1 fruit fly cellular context compared by ENCODE assay signal in genomic region chr3L:1647276-1647919, dm6.
A peak's percentile ranks its signal among the peaks of the same experiment; 100 is the strongest.
TF ChIP-seq lines count a peak whose summit lies in the region.

Gene CG17249, minus strand, starts transcription at chr3L:1647464.
Gene Bro, plus strand, starts transcription at chr3L:1647869.

TF ChIP-seq in whole organism, embryonic, 481 proteins besides CTCF, POLR2A, EP300 and RAD21 (continued from another document and continues in another):
- TF ChIP-seq Hr39 (optimal IDR thresholded peaks at IDR 0.05; lab: Kevin White, UChicago): no peak
- no peak for TF ChIP-seq CG11247 (GFP tag; IDR thresholded peaks at IDR 0.05; lab: Robert Waterston, UW)
- TF ChIP-seq Atf-2 (GFP tag; optimal IDR thresholded peaks at IDR 0.05; lab: Kevin White, UChicago): no peak
- no peak for TF ChIP-seq toy (GFP tag; IDR thresholded peaks at IDR 0.05; lab: Robert Waterston, UW)
- TF ChIP-seq stwl (tag; optimal IDR thresholded peaks at IDR 0.05; lab: Kevin White, UChicago): peak; percentile 42
- TF ChIP-seq CG17385 (GFP tag; optimal IDR thresholded peaks at IDR 0.05; lab: Kevin White, UChicago): peak; percentile 38
- no peak for TF ChIP-seq CG1233 (GFP tag; optimal IDR thresholded peaks at IDR 0.05; lab: Kevin White, UChicago)
- TF ChIP-seq H2.0 (GFP tag; IDR thresholded peaks at IDR 0.05; lab: Robert Waterston, UW): no peak
- TF ChIP-seq slou (GFP tag; optimal IDR thresholded peaks at IDR 0.05; lab: Kevin White, UChicago): no peak
- TF ChIP-seq tup (GFP tag; optimal IDR thresholded peaks at IDR 0.05; lab: Kevin White, UChicago): peak; percentile 14
- no peak for TF ChIP-seq ind (GFP tag; optimal IDR thresholded peaks at IDR 0.05; lab: Kevin White, UChicago)
- no peak for TF ChIP-seq ato (GFP tag; IDR thresholded peaks at IDR 0.05; lab: Robert Waterston, UW; ENCODE audit: partially characterized antibody)
- no peak for TF ChIP-seq Fer3 (tag; optimal IDR thresholded peaks at IDR 0.05; lab: Kevin White, UChicago)
- no peak for TF ChIP-seq Optix (GFP tag; IDR thresholded peaks at IDR 0.05; lab: Robert Waterston, UW)
- TF ChIP-seq CG6689 (GFP tag; IDR thresholded peaks at IDR 0.05; lab: Robert Waterston, UW): no peak
- TF ChIP-seq eve (GFP tag; optimal IDR thresholded peaks at IDR 0.05; lab: Kevin White, UChicago): no peak
- no peak for TF ChIP-seq CG8478 (optimal IDR thresholded peaks at IDR 0.05; lab: Kevin White, UChicago)
- TF ChIP-seq lov (optimal IDR thresholded peaks at IDR 0.05; lab: Kevin White, UChicago): no peak
- TF ChIP-seq lov (GFP tag; IDR thresholded peaks at IDR 0.05; lab: Robert Waterston, UW): peak; percentile 61; the same call in 2 of the 3 replicates
- no peak for TF ChIP-seq Sry-β (GFP tag; optimal IDR thresholded peaks at IDR 0.05; lab: Kevin White, UChicago)
- peak; percentile 69 for TF ChIP-seq ken (GFP tag; IDR thresholded peaks at IDR 0.05; lab: Robert Waterston, UW)
- TF ChIP-seq Xbp1 (GFP tag; optimal IDR thresholded peaks at IDR 0.05; lab: Kevin White, UChicago): peak; percentile 68
- no peak for TF ChIP-seq en (GFP tag; optimal IDR thresholded peaks at IDR 0.05; lab: Kevin White, UChicago)
- TF ChIP-seq E2f2 (GFP tag; IDR thresholded peaks at IDR 0.05; lab: Robert Waterston, UW): peak; percentile 97
- TF ChIP-seq nerfin-2 (GFP tag; IDR thresholded peaks at IDR 0.05; lab: Robert Waterston, UW; ENCODE audit: partially characterized antibody): no peak
- no peak for TF ChIP-seq CG43689 (GFP tag; IDR thresholded peaks at IDR 0.05; lab: Robert Waterston, UW)
- no peak for TF ChIP-seq Tbp (GFP tag; optimal IDR thresholded peaks at IDR 0.05; lab: Kevin White, UChicago)
- TF ChIP-seq wdn (GFP tag; IDR thresholded peaks at IDR 0.05; lab: Robert Waterston, UW): no peak
- TF ChIP-seq HHEX (GFP tag; optimal IDR thresholded peaks at IDR 0.05; lab: Kevin White, UChicago): no peak
- no peak for TF ChIP-seq ssp (GFP tag; IDR thresholded peaks at IDR 0.05; lab: Robert Waterston, UW)
- peak; percentile 32 for TF ChIP-seq CoRest (tag; optimal IDR thresholded peaks at IDR 0.05; lab: Kevin White, UChicago)
- no peak for TF ChIP-seq ap (GFP tag; IDR thresholded peaks at IDR 0.05; lab: Robert Waterston, UW)
- no peak for TF ChIP-seq Neu2 (GFP tag; optimal IDR thresholded peaks at IDR 0.05; lab: Kevin White, UChicago; ENCODE audit: borderline replicate concordance)
- TF ChIP-seq pzg (GFP tag; optimal IDR thresholded peaks at IDR 0.05; lab: Kevin White, UChicago): peak; percentile 93
- TF ChIP-seq CG3847 (GFP tag; IDR thresholded peaks at IDR 0.05; lab: Robert Waterston, UW): peak; percentile 93
- no peak for TF ChIP-seq CG7372 (GFP tag; IDR thresholded peaks at IDR 0.05; lab: Robert Waterston, UW)
- TF ChIP-seq emc (GFP tag; optimal IDR thresholded peaks at IDR 0.05; lab: Kevin White, UChicago): no peak
- no peak for TF ChIP-seq ab (GFP tag; optimal IDR thresholded peaks at IDR 0.05; lab: Kevin White, UChicago)
- peak; percentile 85 for TF ChIP-seq CG15514 (GFP tag; optimal IDR thresholded peaks at IDR 0.05; lab: Kevin White, UChicago)
- no peak for TF ChIP-seq oc (tag; optimal IDR thresholded peaks at IDR 0.05; lab: Kevin White, UChicago)
- no peak for TF ChIP-seq CG4707 (GFP tag; optimal IDR thresholded peaks at IDR 0.05; lab: Kevin White, UChicago)
- TF ChIP-seq cad (GFP tag; optimal IDR thresholded peaks at IDR 0.05; lab: Kevin White, UChicago): no peak
- no peak for TF ChIP-seq dimm (GFP tag; IDR thresholded peaks at IDR 0.05; lab: Robert Waterston, UW)
- peak; percentile 53 for TF ChIP-seq CG3838 (GFP tag; optimal IDR thresholded peaks at IDR 0.05; lab: Kevin White, UChicago)
- TF ChIP-seq Oli (tag; optimal IDR thresholded peaks at IDR 0.05; lab: Kevin White, UChicago): no peak
- peak; percentile 43 for TF ChIP-seq CG12155 (GFP tag; optimal IDR thresholded peaks at IDR 0.05; lab: Kevin White, UChicago)
- TF ChIP-seq Chrac-16 (GFP tag; optimal IDR thresholded peaks at IDR 0.05; lab: Kevin White, UChicago): peak; percentile 19
- no peak for TF ChIP-seq CG11695 (GFP tag; IDR thresholded peaks at IDR 0.05; lab: Robert Waterston, UW)
- TF ChIP-seq vnd (GFP tag; IDR thresholded peaks at IDR 0.05; lab: Robert Waterston, UW; ENCODE audit: partially characterized antibody): 0 out of 3 replicates have a peak, but pooled peaks have one; percentile 10
- TF ChIP-seq CG8944 (GFP tag; optimal IDR thresholded peaks at IDR 0.05; lab: Kevin White, UChicago): peak; percentile 9
- no peak for TF ChIP-seq Dek (tag; optimal IDR thresholded peaks at IDR 0.05; lab: Kevin White, UChicago)
- TF ChIP-seq Nf-YB (GFP tag; optimal IDR thresholded peaks at IDR 0.05; lab: Kevin White, UChicago): no peak
- TF ChIP-seq CG6272 (GFP tag; IDR thresholded peaks at IDR 0.05; lab: Robert Waterston, UW): no peak
- no peak for TF ChIP-seq CG9727 (GFP tag; optimal IDR thresholded peaks at IDR 0.05; lab: Kevin White, UChicago)
- peak; percentile 18 for TF ChIP-seq CG12104 (GFP tag; optimal IDR thresholded peaks at IDR 0.05; lab: Kevin White, UChicago)
- TF ChIP-seq jing (GFP tag; optimal IDR thresholded peaks at IDR 0.05; lab: Kevin White, UChicago): no peak
- TF ChIP-seq CG12236 (GFP tag; optimal IDR thresholded peaks at IDR 0.05; lab: Kevin White, UChicago): no peak
- no peak for TF ChIP-seq CG16779 (GFP tag; IDR thresholded peaks at IDR 0.05; lab: Robert Waterston, UW)
- TF ChIP-seq CG13894 (tag; optimal IDR thresholded peaks at IDR 0.05; lab: Kevin White, UChicago): no peak
- peak; percentile 42 for TF ChIP-seq chn (GFP tag; optimal IDR thresholded peaks at IDR 0.05; lab: Kevin White, UChicago)
- no peak for TF ChIP-seq lab (GFP tag; optimal IDR thresholded peaks at IDR 0.05; lab: Kevin White, UChicago)
- TF ChIP-seq unc-4 (GFP tag; IDR thresholded peaks at IDR 0.05; lab: Robert Waterston, UW; ENCODE audit: partially characterized antibody): no peak
- TF ChIP-seq CG14965 (GFP tag; optimal IDR thresholded peaks at IDR 0.05; lab: Kevin White, UChicago; ENCODE audit: borderline replicate concordance): no peak
- TF ChIP-seq hb (GFP tag; IDR thresholded peaks at IDR 0.05; lab: Robert Waterston, UW; ENCODE audit: partially characterized antibody): no peak
- peak; percentile 46 for TF ChIP-seq shn (GFP tag; optimal IDR thresholded peaks at IDR 0.05; lab: Kevin White, UChicago)
- TF ChIP-seq dan (GFP tag; IDR thresholded peaks at IDR 0.05; lab: Robert Waterston, UW): no peak
- TF ChIP-seq CG2199 (GFP tag; IDR thresholded peaks at IDR 0.05; lab: Robert Waterston, UW): no peak
- peak; percentile 72 for TF ChIP-seq CG2120 (GFP tag; optimal IDR thresholded peaks at IDR 0.05; lab: Kevin White, UChicago)
- peak; percentile 71 for TF ChIP-seq CG14710 (tag; optimal IDR thresholded peaks at IDR 0.05; lab: Kevin White, UChicago)
- TF ChIP-seq CG12744 (GFP tag; optimal IDR thresholded peaks at IDR 0.05; lab: Kevin White, UChicago): no peak
- no peak for TF ChIP-seq ttk (GFP tag; IDR thresholded peaks at IDR 0.05; lab: Robert Waterston, UW)
- no peak for TF ChIP-seq gsb-n (tag; optimal IDR thresholded peaks at IDR 0.05; lab: Kevin White, UChicago)
- TF ChIP-seq ac (GFP tag; optimal IDR thresholded peaks at IDR 0.05; lab: Kevin White, UChicago): no peak
- TF ChIP-seq CG15601 (tag; optimal IDR thresholded peaks at IDR 0.05; lab: Kevin White, UChicago): no peak
- peak; percentile 55 for TF ChIP-seq sens (GFP tag; lab: Kevin White, UChicago)
- no peak for TF ChIP-seq p53 (GFP tag; optimal IDR thresholded peaks at IDR 0.05; lab: Kevin White, UChicago)
- TF ChIP-seq pum (GFP tag; optimal IDR thresholded peaks at IDR 0.05; lab: Kevin White, UChicago): no peak
- peak; percentile 63 for TF ChIP-seq CG4282 (GFP tag; optimal IDR thresholded peaks at IDR 0.05; lab: Kevin White, UChicago)
- no peak for TF ChIP-seq klu (GFP tag; IDR thresholded peaks at IDR 0.05; lab: Robert Waterston, UW)
- TF ChIP-seq psq (GFP tag; optimal IDR thresholded peaks at IDR 0.05; lab: Kevin White, UChicago): no peak
- TF ChIP-seq Hmr (GFP tag; optimal IDR thresholded peaks at IDR 0.05; lab: Kevin White, UChicago): peak; percentile 42
- TF ChIP-seq CG12071 (GFP tag; optimal IDR thresholded peaks at IDR 0.05; lab: Kevin White, UChicago): no peak
- TF ChIP-seq CG15696 (tag; optimal IDR thresholded peaks at IDR 0.05; lab: Kevin White, UChicago): no peak
- no peak for TF ChIP-seq CG7745 (tag; optimal IDR thresholded peaks at IDR 0.05; lab: Kevin White, UChicago)
- TF ChIP-seq Sry-δ (GFP tag; optimal IDR thresholded peaks at IDR 0.05; lab: Kevin White, UChicago): peak; percentile 37
- peak; percentile 40; the same call in 1 of the 2 replicates for TF ChIP-seq Dref (GFP tag; IDR thresholded peaks at IDR 0.05; lab: Robert Waterston, UW)
- TF ChIP-seq CG7271 (tag; optimal IDR thresholded peaks at IDR 0.05; lab: Kevin White, UChicago): no peak
- no peak for TF ChIP-seq Eip74EF (GFP tag; optimal IDR thresholded peaks at IDR 0.05; lab: Kevin White, UChicago)
- TF ChIP-seq ham (GFP tag; IDR thresholded peaks at IDR 0.05; lab: Robert Waterston, UW): no peak
- no peak for TF ChIP-seq Nf-YA (GFP tag; IDR thresholded peaks at IDR 0.05; lab: Robert Waterston, UW)
- TF ChIP-seq Ravus (GFP tag; IDR thresholded peaks at IDR 0.05; lab: Robert Waterston, UW): no peak
- no peak for TF ChIP-seq Sox100B (GFP tag; optimal IDR thresholded peaks at IDR 0.05; lab: Kevin White, UChicago)
- TF ChIP-seq kni (GFP tag; optimal IDR thresholded peaks at IDR 0.05; lab: Kevin White, UChicago): no peak
- peak; percentile 40 for TF ChIP-seq CG12659 (GFP tag; optimal IDR thresholded peaks at IDR 0.05; lab: Kevin White, UChicago)
- no peak for TF ChIP-seq CG7839 (tag; optimal IDR thresholded peaks at IDR 0.05; lab: Kevin White, UChicago)
- no peak for TF ChIP-seq salm (tag; optimal IDR thresholded peaks at IDR 0.05; lab: Kevin White, UChicago)
- TF ChIP-seq CG17359 (tag; optimal IDR thresholded peaks at IDR 0.05; lab: Kevin White, UChicago): no peak
- TF ChIP-seq disco-r (GFP tag; optimal IDR thresholded peaks at IDR 0.05; lab: Kevin White, UChicago): no peak
- no peak for TF ChIP-seq CG14860 (GFP tag; IDR thresholded peaks at IDR 0.05; lab: Robert Waterston, UW; ENCODE audit: partially characterized antibody)
- peak; percentile 59 for TF ChIP-seq CG12769 (tag; optimal IDR thresholded peaks at IDR 0.05; lab: Kevin White, UChicago)
- no peak for TF ChIP-seq HLHmδ (GFP tag; optimal IDR thresholded peaks at IDR 0.05; lab: Kevin White, UChicago)
- no peak for TF ChIP-seq CG3407 (GFP tag; optimal IDR thresholded peaks at IDR 0.05; lab: Kevin White, UChicago)
- no peak for TF ChIP-seq ranshi (GFP tag; IDR thresholded peaks at IDR 0.05; lab: Robert Waterston, UW)
- peak; percentile 38 for TF ChIP-seq Mad (GFP tag; optimal IDR thresholded peaks at IDR 0.05; lab: Kevin White, UChicago)
- peak; percentile 74 for TF ChIP-seq Ets65A (GFP tag; lab: Kevin White, UChicago)
- TF ChIP-seq zf30C (GFP tag; optimal IDR thresholded peaks at IDR 0.05; lab: Kevin White, UChicago): no peak
- no peak for TF ChIP-seq sqz (GFP tag; optimal IDR thresholded peaks at IDR 0.05; lab: Kevin White, UChicago)
- no peak for TF ChIP-seq ftz-f1 (GFP tag; optimal IDR thresholded peaks at IDR 0.05; lab: Kevin White, UChicago)
- TF ChIP-seq nmo (GFP tag; optimal IDR thresholded peaks at IDR 0.05; lab: Kevin White, UChicago): peak; percentile 31
- TF ChIP-seq Meics (GFP tag; optimal IDR thresholded peaks at IDR 0.05; lab: Kevin White, UChicago): peak; percentile 87
- TF ChIP-seq CG34376 (GFP tag; optimal IDR thresholded peaks at IDR 0.05; lab: Kevin White, UChicago): peak; percentile 16
- TF ChIP-seq CG12299 (tag; optimal IDR thresholded peaks at IDR 0.05; lab: Kevin White, UChicago): no peak
- TF ChIP-seq Bteb2 (GFP tag; optimal IDR thresholded peaks at IDR 0.05; lab: Kevin White, UChicago): peak; percentile 24
- no peak for TF ChIP-seq CG32532 (GFP tag; IDR thresholded peaks at IDR 0.05; lab: Robert Waterston, UW)
- TF ChIP-seq gfzf (GFP tag; optimal IDR thresholded peaks at IDR 0.05; lab: Kevin White, UChicago): peak; percentile 53
- TF ChIP-seq NfI (GFP tag; optimal IDR thresholded peaks at IDR 0.05; lab: Kevin White, UChicago): peak; percentile 43
- no peak for TF ChIP-seq CG18619 (GFP tag; optimal IDR thresholded peaks at IDR 0.05; lab: Kevin White, UChicago)
- no peak for TF ChIP-seq kay (GFP tag; optimal IDR thresholded peaks at IDR 0.05; lab: Kevin White, UChicago)
- TF ChIP-seq knrl (GFP tag; IDR thresholded peaks at IDR 0.05; lab: Robert Waterston, UW; ENCODE audit: partially characterized antibody): no peak; the same call in 2 of the 3 replicates
- no peak for TF ChIP-seq CG3281 (GFP tag; optimal IDR thresholded peaks at IDR 0.05; lab: Kevin White, UChicago)
- peak; percentile 25; the same call in 1 of the 2 replicates for TF ChIP-seq Scr (GFP tag; IDR thresholded peaks at IDR 0.05; lab: Robert Waterston, UW; ENCODE audit: partially characterized antibody)
- TF ChIP-seq Gsc (GFP tag; IDR thresholded peaks at IDR 0.05; lab: Robert Waterston, UW): no peak
- TF ChIP-seq CG7556 (GFP tag; optimal IDR thresholded peaks at IDR 0.05; lab: Kevin White, UChicago): no peak
- no peak for TF ChIP-seq pfk (GFP tag; optimal IDR thresholded peaks at IDR 0.05; lab: Kevin White, UChicago)
- no peak for TF ChIP-seq nerfin-1 (tag; optimal IDR thresholded peaks at IDR 0.05; lab: Kevin White, UChicago)
- no peak for TF ChIP-seq br (optimal IDR thresholded peaks at IDR 0.05; lab: Kevin White, UChicago)
- peak; percentile 3 for TF ChIP-seq CG17829 (tag; optimal IDR thresholded peaks at IDR 0.05; lab: Kevin White, UChicago)
- no peak for TF ChIP-seq esg (GFP tag; conservative IDR thresholded peaks at IDR 0.05; lab: Robert Waterston, UW)
- no peak for TF ChIP-seq dmrt11E (tag; optimal IDR thresholded peaks at IDR 0.05; lab: Kevin White, UChicago)
- TF ChIP-seq gem (tag; optimal IDR thresholded peaks at IDR 0.05; lab: Kevin White, UChicago): no peak
- no peak for TF ChIP-seq CG9215 (GFP tag; IDR thresholded peaks at IDR 0.05; lab: Robert Waterston, UW)
- no peak for TF ChIP-seq corto (GFP tag; optimal IDR thresholded peaks at IDR 0.05; lab: Kevin White, UChicago)
- no peak for TF ChIP-seq Ada2b (GFP tag; IDR thresholded peaks at IDR 0.05; lab: Robert Waterston, UW)
- no peak for TF ChIP-seq Asciz (GFP tag; optimal IDR thresholded peaks at IDR 0.05; lab: Kevin White, UChicago)
- no peak for TF ChIP-seq CG8765 (GFP tag; IDR thresholded peaks at IDR 0.05; lab: Robert Waterston, UW)
- TF ChIP-seq CG4404 (GFP tag; IDR thresholded peaks at IDR 0.05; lab: Robert Waterston, UW): no peak
- TF ChIP-seq Stat92E (GFP tag; optimal IDR thresholded peaks at IDR 0.05; lab: Kevin White, UChicago): no peak
- peak; percentile 40; the same call in 1 of the 2 replicates for TF ChIP-seq NFAT (GFP tag; IDR thresholded peaks at IDR 0.05; lab: Robert Waterston, UW)
